Worm (Caenorhabditis elegans): Measurements from ENCODE around the gene chw-1.

chw-1 gene

ce11 chrV:10423511-10423910 is 38.6 kb upstream of the chw-1 start:
- no peak for TF ChIP-seq pqm-1 (tag; optimal IDR thresholded peaks at IDR 0.05)
- no peak for TF ChIP-seq unc-42 (tag; optimal IDR thresholded peaks at IDR 0.05)
- no peak for TF ChIP-seq hlh-13 (GFP tag; optimal IDR thresholded peaks at IDR 0.05)
- TF ChIP-seq mec-3 (tag; optimal IDR thresholded peaks at IDR 0.05; ENCODE audit: borderline replicate concordance) = no peak
- no peak for TF ChIP-seq ets-4 (tag; optimal IDR thresholded peaks at IDR 0.05)
- TF ChIP-seq ref-2 (tag; optimal IDR thresholded peaks at IDR 0.05) = no peak
- TF ChIP-seq pha-4 (tag; optimal IDR thresholded peaks at IDR 0.05) = no peak

- no peak for TF ChIP-seq hlh-30 (tag; optimal IDR thresholded peaks at IDR 0.05; ENCODE audit: insufficient read depth)
- no peak for TF ChIP-seq pros-1 (tag; optimal IDR thresholded peaks at IDR 0.05)
- TF ChIP-seq ceh-6 (GFP tag; optimal IDR thresholded peaks at IDR 0.05) = no peak
- no peak for TF ChIP-seq T23F11.4 (GFP tag; optimal IDR thresholded peaks at IDR 0.05)
- no peak for TF ChIP-seq hlh-8 (tag; optimal IDR thresholded peaks at IDR 0.05)
- no peak for TF ChIP-seq sdc-2 (tag; optimal IDR thresholded peaks at IDR 0.05)
- TF ChIP-seq madf-2 (tag; optimal IDR thresholded peaks at IDR 0.05) = no peak
- TF ChIP-seq ceh-30 (tag; optimal IDR thresholded peaks at IDR 0.05) = no peak
- TF ChIP-seq ref-2 (tag; optimal IDR thresholded peaks at IDR 0.05) = no peak
Measured at ce11 chrV:10425098-10425497, 37.0 kb upstream of the chw-1 start, which contains the start of gene col-12. Gene col-12, minus strand, starts transcription at chrV:10425198.

ce11 chrV:10426253-10426652 is 35.8 kb upstream of the chw-1 start, which contains the start of gene apc-10:
Gene apc-10, minus strand, starts transcription at chrV:10426353.
- no peak for TF ChIP-seq ceh-30 (tag; optimal IDR thresholded peaks at IDR 0.05)

- TF ChIP-seq elt-4 (tag; optimal IDR thresholded peaks at IDR 0.05) = no peak
- TF ChIP-seq ceh-9 (tag; optimal IDR thresholded peaks at IDR 0.05) = no peak
- no peak for TF ChIP-seq tbx-2 (tag; optimal IDR thresholded peaks at IDR 0.05)
- no peak for TF ChIP-seq ceh-14 (tag; optimal IDR thresholded peaks at IDR 0.05)
- no peak for TF ChIP-seq ama-1 (optimal IDR thresholded peaks at IDR 0.05)
- TF ChIP-seq fkh-10 (GFP tag; optimal IDR thresholded peaks at IDR 0.05) = no peak
- no peak for TF ChIP-seq hlh-6 (tag; optimal IDR thresholded peaks at IDR 0.05)
- TF ChIP-seq unc-3 (GFP tag; conservative IDR thresholded peaks at IDR 0.05) = no peak
- TF ChIP-seq unc-3 (tag; optimal IDR thresholded peaks at IDR 0.05) = no peak
Measured at ce11 chrV:10428608-10429007, 33.5 kb upstream of the chw-1 start, which contains the start of gene tag-314. Gene tag-314, minus strand, starts transcription at chrV:10428708.

- TF ChIP-seq unc-55 (GFP tag; optimal IDR thresholded peaks at IDR 0.05) = no peak
- TF ChIP-seq sdc-2 (tag; optimal IDR thresholded peaks at IDR 0.05) = no peak
- no peak for TF ChIP-seq ceh-9 (tag; optimal IDR thresholded peaks at IDR 0.05)
- TF ChIP-seq madf-2 (tag; optimal IDR thresholded peaks at IDR 0.05) = no peak
- no peak for TF ChIP-seq ceh-19 (GFP tag; optimal IDR thresholded peaks at IDR 0.05)
- TF ChIP-seq pat-9 (tag; optimal IDR thresholded peaks at IDR 0.05) = no peak
- TF ChIP-seq ceh-2 (tag; optimal IDR thresholded peaks at IDR 0.05) = no peak
- no peak for TF ChIP-seq ceh-48 (tag; optimal IDR thresholded peaks at IDR 0.05)
- no peak for TF ChIP-seq unc-42 (tag; optimal IDR thresholded peaks at IDR 0.05)
- TF ChIP-seq ceh-34 (tag; optimal IDR thresholded peaks at IDR 0.05) = no peak
- no peak for TF ChIP-seq ceh-45 (GFP tag; IDR thresholded peaks at IDR 0.05)
- no peak for TF ChIP-seq mec-3 (tag; optimal IDR thresholded peaks at IDR 0.05; ENCODE audit: borderline replicate concordance)
- TF ChIP-seq ceh-30 (tag; optimal IDR thresholded peaks at IDR 0.05) = no peak
- TF ChIP-seq ztf-16 (tag; optimal IDR thresholded peaks at IDR 0.05) = no peak
- no peak for TF ChIP-seq fax-1 (tag; optimal IDR thresholded peaks at IDR 0.05)
- no peak for TF ChIP-seq tbx-2 (tag; optimal IDR thresholded peaks at IDR 0.05)
Measured at ce11 chrV:10432607-10433006, 29.5 kb upstream of the chw-1 start.

- TF ChIP-seq elt-4 (tag; optimal IDR thresholded peaks at IDR 0.05) (no peak), K09A11.1 (tag; optimal IDR thresholded peaks at IDR 0.05; ENCODE audit: insufficient read depth) (no peak), ceh-9 (tag; optimal IDR thresholded peaks at IDR 0.05) (no peak)
Measured at ce11 chrV:10433721-10434120, 28.4 kb upstream of the chw-1 start, which contains the start of gene Y32F6A.4. Gene Y32F6A.4, minus strand, starts transcription at chrV:10434067.
